Worm (Caenorhabditis elegans): ENCODE results near the gene msa-1.

- TF ChIP-seq F49E8.2 (tag; optimal IDR thresholded peaks at IDR 0.05; ENCODE audit: insufficient read depth) = no peak
- TF ChIP-seq snpc-4 (GFP tag; optimal IDR thresholded peaks at IDR 0.05) = no peak
- no peak for TF ChIP-seq snpc-4 (tag; optimal IDR thresholded peaks at IDR 0.05)
- no peak for TF ChIP-seq snpc-1.1 (tag; optimal IDR thresholded peaks at IDR 0.05; ENCODE audit: insufficient read depth)
- no peak for TF ChIP-seq pbrm-1 (GFP tag; IDR thresholded peaks at IDR 0.05)
- TF ChIP-seq hmg-20 (GFP tag; IDR thresholded peaks at IDR 0.05) = no peak
- TF ChIP-seq lir-1 (GFP tag; conservative IDR thresholded peaks at IDR 0.05) = no peak
- TF ChIP-seq ztf-6 (GFP tag; IDR thresholded peaks at IDR 0.05) = no peak
- no peak for TF ChIP-seq K12H6.12 (tag; optimal IDR thresholded peaks at IDR 0.05)
- TF ChIP-seq rec-8 (tag; optimal IDR thresholded peaks at IDR 0.05) = no peak
- no peak for TF ChIP-seq unc-62 (GFP tag; optimal IDR thresholded peaks at IDR 0.05)
- TF ChIP-seq lsl-1 (GFP tag; optimal IDR thresholded peaks at IDR 0.05) = no peak
- TF ChIP-seq efl-1 (GFP tag; optimal IDR thresholded peaks at IDR 0.05) = no peak
- TF ChIP-seq hmg-1.2 (GFP tag; IDR thresholded peaks at IDR 0.05) = no peak
Observed at ce11 chrIV:9051036-9051435, 37.4 kb upstream of the msa-1 start.

Measured in whole organism, young adult.